Worm (Caenorhabditis elegans) whole organism, L4/young adult: ENCODE measurements around the gene F56D6.12.

ENCODE experiments used
- W03F9.2 ChIP-seq: fragments of 150-350 bp; optimal IDR thresholded peaks from 2 replicates; lab custom pipeline; 2014; ENCODE audit warnings: missing biosample characterization, missing genetic modification characterization
- dao-5 ChIP-seq: sonication (generic microtip); optimal IDR thresholded peaks from 2 replicates; lab custom pipeline; 2016; ENCODE audit warnings: missing genotype, missing genetic modification characterization, moderate library complexity, missing compliant biosample characterization
- him-1 ChIP-seq: sonication (generic microtip); optimal IDR thresholded peaks from 2 replicates; lab custom pipeline; 2016; ENCODE audit warnings: missing genotype, missing genetic modification reagents, missing genetic modification characterization, missing compliant biosample characterization

F56D6.12 gene

DNA sequence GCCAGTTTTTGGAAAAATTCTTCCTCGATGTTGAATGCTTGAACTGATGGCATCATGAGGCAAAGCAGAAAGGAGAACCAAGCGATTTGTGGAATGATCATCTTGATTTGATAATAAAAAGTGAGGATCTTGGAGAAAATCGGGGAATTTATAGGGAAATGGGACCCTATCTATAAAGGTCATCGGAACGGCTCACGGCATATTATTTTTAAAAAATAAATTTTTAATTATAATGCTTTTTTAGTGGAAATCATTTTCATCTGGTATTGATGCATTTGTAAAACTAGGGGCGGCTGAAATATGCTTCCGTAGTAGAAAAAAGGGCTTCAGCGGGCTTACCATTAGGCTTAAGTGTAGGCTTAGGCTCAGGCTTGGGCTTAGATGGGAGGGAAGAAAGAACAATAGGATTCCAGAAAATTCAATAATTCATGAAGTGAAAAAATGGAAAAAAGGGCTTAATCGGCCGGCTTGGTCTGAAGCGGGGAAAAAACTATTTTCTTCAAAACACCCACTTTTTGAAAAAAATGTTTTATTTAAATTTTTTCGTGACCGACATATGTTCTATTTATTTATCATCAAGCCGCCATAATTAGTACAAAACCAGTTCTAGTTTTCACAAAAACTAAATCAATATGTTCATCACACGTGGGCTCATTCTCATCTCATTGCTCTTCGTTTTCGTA is at the start of gene F56D6.12, which contains the start of gene F56D6.22:
Gene F56D6.12 (plus strand): TSS at position 633 of the 683 bp plus-strand sequence.
Gene F56D6.22 (minus strand): TSS at position 101 of the 683 bp plus-strand sequence.
- TF ChIP-seq him-1 = no peak

ce11 chrIV:3859552-3859951 is 48.4 kb upstream of the F56D6.12 start:
- TF ChIP-seq dao-5 (tag; lab: Kevin White, UChicago) = no peak
- TF ChIP-seq him-1 = no peak
- TF ChIP-seq W03F9.2 (tag; lab: Kevin White, UChicago) = no peak

DNA sequence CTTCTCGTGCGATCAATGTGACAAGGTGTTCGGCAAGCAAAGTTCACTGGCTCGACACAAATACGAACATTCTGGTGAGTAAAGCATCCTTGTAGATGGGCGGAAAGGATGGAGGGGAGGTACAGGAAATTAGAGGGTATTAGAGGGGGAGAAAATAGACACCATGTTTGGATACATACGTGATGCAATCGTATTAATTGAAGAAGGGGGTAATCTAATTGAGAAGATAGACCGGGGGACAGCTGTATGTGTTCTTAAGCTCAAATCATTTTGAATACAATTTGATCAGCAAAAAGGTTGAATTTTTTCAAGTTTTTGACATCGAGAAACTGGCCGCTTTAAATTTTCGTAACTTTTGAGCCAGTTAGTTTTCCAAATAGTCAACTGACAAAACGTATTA is 47.5 kb upstream of the F56D6.12 start:
- TF ChIP-seq him-1 = no peak
- no peak for TF ChIP-seq dao-5 (tag; lab: Kevin White, UChicago)
- no peak for TF ChIP-seq W03F9.2 (tag; lab: Kevin White, UChicago)

- TF ChIP-seq dao-5 (tag; lab: Kevin White, UChicago) (no peak), W03F9.2 (tag; lab: Kevin White, UChicago) (no peak), him-1 (no peak)
These were observed 45.0 kb upstream of the F56D6.12 start for ce11 chrIV:3862948-3863347.

DNA sequence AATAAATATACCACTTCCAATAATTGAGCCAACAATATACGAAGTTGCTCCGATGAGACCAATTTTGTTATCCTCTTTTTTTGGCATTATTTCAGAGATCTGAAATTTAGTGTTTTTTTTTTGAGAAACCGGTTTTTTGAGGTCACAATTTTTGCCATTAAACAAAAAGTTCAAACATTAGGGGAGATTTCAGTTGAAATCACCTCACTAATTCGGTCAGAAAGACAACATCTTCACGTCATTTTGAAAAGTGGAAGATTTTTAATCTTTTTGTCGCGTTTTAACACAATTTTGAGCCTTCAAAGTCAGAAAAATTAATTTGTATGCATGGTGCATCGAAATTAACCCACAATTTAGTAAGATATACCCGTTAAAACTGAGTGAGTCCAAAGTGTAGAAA is 43.0 kb upstream of the F56D6.12 start, which contains the start of gene aat-8:
Gene aat-8 (minus strand): TSS at position 101 of the 400 bp plus-strand sequence.
- no peak for TF ChIP-seq W03F9.2 (tag; lab: Kevin White, UChicago)
- no peak for TF ChIP-seq dao-5 (tag; lab: Kevin White, UChicago)
- TF ChIP-seq him-1 = no peak

DNA sequence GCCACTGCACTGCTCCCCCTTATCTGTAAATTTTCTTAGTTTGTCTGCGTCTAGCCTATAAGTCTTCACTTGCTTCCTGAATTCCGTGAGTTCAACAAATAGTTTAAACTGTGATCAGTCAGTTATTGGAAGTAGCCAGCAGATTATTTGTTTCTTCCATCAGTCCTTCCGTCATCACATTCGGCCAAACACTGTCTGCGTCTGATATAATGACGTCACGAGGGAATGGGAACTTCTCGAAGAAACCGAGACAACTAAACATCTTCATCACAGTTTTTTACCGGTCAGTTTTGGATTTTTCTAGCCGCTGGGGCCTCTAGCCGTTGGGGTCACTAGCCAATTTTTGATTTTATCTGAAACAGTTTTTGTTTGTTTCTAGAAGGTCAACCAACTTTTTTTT is 41.9 kb upstream of the F56D6.12 start:
- TF ChIP-seq him-1 = no peak
- no peak for TF ChIP-seq W03F9.2 (tag; lab: Kevin White, UChicago)
- no peak for TF ChIP-seq dao-5 (tag; lab: Kevin White, UChicago)

DNA sequence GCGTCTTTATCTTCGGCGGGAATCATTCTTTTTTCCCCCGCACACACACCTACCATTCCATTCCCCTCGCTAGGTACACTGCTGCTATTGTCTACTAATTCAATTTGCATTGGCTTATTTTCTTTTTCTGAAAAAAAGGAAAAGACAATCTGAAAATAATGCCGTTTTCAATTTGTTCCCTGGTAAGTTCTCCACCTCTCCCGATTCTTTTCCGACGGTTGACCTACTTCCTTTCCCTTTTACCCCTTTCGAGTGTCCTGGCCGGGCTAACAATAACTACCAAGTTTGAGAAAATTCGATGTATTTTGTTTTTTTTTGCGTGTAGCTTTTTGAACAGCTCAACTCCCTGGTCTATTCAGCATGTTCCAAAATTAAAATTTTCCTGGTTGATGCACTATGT is 40.7 kb upstream of the F56D6.12 start, which contains the start of gene F37C4.4:
Gene F37C4.4 (plus strand): TSS at position 58 of the 400 bp plus-strand sequence.
- no peak for TF ChIP-seq dao-5 (tag; lab: Kevin White, UChicago)
- no peak for TF ChIP-seq W03F9.2 (tag; lab: Kevin White, UChicago)
- TF ChIP-seq him-1 = no peak

ce11 chrIV:3869875-3870274 is 38.1 kb upstream of the F56D6.12 start:
- TF ChIP-seq dao-5 (tag; lab: Kevin White, UChicago) (no peak), W03F9.2 (tag; lab: Kevin White, UChicago) (no peak)

DNA sequence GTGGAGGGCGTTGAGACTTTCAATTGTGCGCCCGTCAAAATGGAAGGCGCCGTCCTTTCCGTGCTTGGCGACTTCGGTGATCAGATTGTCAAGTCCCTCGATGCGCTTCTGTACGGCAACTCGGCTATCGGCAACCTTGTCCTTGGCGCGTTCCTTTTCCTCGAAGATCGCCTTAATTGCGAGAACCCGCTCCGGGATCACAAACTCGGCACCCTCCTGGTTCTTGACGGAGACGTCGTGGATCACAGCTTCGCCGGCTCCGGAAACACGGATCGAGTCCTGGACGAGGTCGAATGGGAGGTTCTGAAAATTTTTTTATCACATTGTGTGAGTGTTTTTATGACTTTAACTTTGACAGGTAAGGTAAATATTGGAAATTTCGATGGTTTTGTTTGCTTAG is 34.7 kb upstream of the F56D6.12 start:
- no peak for TF ChIP-seq dao-5 (tag; lab: Kevin White, UChicago)
- TF ChIP-seq him-1 = no peak
- TF ChIP-seq W03F9.2 (tag; lab: Kevin White, UChicago) = no peak

DNA sequence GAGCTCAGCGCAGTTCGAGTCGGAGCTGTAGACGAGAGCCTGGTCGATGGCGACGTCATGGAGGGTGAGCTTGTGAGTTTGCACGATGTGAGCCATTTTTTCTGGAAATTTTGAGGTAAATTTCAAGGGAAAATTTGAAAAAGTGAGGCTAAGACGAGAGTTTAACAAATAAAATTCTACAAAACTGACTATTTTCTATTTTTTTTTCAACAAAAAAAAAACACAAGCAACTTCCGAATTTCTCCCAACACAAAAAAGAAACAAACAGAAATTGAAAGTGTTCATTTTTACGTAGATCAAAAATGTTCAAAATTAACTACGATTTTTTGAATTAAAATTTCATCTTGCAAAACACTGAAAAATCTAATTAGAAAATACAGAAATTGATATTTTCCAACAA is 34.2 kb upstream of the F56D6.12 start, which contains the start of gene F37C4.5:
Gene F37C4.5 (minus strand): TSS at position 101 of the 400 bp plus-strand sequence.
- TF ChIP-seq dao-5 (tag; lab: Kevin White, UChicago) (no peak), him-1 (no peak), W03F9.2 (tag; lab: Kevin White, UChicago) (no peak)

ce11 chrIV:3874417-3874816 is 33.5 kb upstream of the F56D6.12 start:
- TF ChIP-seq him-1 (no peak), dao-5 (tag; lab: Kevin White, UChicago) (no peak), W03F9.2 (tag; lab: Kevin White, UChicago) (no peak)

ce11 chrIV:3875260-3875659 is 32.7 kb upstream of the F56D6.12 start:
- TF ChIP-seq dao-5 (tag; lab: Kevin White, UChicago) (no peak), W03F9.2 (tag; lab: Kevin White, UChicago) (no peak), him-1 (no peak)

DNA sequence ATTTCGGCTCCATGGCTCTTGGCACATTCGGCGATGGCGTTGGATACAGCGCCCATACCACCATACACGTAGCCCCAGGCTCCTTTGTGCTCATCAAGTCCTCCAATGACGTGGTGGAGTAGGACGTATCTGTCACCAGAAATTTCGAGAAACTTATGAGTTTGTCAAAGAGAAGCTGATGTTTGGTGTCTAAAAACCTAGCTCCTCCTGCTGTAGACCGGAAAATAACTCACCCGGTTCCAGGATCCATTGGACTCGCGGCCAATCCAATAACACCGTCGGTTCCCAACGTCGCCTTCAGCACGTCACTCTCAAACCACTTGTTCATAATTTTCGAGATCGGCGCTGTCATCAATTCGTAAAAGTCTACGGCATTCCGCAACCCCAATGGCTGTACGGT is 31.0 kb upstream of the F56D6.12 start:
- TF ChIP-seq dao-5 (tag; lab: Kevin White, UChicago) (no peak), him-1 (no peak), W03F9.2 (tag; lab: Kevin White, UChicago) (no peak)

DNA sequence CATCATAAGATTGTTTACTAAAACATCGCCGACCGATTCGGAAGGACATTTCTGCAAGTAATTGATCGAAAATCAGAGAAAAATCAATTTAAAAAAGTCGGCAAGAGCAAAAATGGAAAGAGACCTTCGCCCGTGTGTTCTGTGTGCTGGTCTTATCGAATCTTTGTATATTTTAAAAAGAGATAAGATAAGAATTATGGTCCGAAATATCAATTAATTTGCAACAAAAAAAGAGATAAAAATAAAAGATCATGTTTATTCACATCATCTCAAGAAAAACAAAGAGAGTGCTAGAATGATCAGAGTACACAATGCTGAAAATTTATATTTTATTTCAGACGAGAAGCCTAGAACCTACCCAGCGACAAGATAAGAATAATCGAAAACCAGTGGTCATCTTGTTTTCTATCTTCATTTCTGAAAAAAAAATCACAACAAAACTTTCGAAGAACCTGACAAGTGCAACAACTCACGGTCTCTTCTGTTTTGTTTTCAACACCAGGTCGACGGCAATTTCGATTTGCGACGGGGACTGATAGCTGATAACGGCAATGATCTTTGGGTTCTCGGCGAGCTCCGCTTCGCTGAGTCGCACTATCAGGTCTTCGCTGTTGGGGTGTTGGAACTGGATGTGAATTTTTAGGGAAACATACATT is 29.5 kb upstream of the F56D6.12 start, which contains the start of gene F37C4.6:
Gene F37C4.6 (minus strand): TSS at position 51 of the 656 bp plus-strand sequence.
- no peak for TF ChIP-seq W03F9.2 (tag; lab: Kevin White, UChicago)
- TF ChIP-seq him-1 = no peak
- no peak for TF ChIP-seq dao-5 (tag; lab: Kevin White, UChicago)
